Worm (Caenorhabditis elegans) whole organism, L1 larva: Measurements from ENCODE around the gene srxa-2.

ENCODE experiments used
- C34B4.2 ChIP-seq: sonication (generic microtip); optimal IDR thresholded peaks from 2 replicates; lab custom pipeline; 2017; ENCODE audit warnings: mild to moderate bottlenecking, missing genetic modification characterization, missing compliant biosample characterization
- F16B12.6 ChIP-seq: fragments of 150-350 bp; optimal IDR thresholded peaks from 2 replicates; lab custom pipeline; 2014; ENCODE audit warnings: missing biosample characterization, missing genetic modification characterization
- aha-1 ChIP-seq: fragments of 150-350 bp; optimal IDR thresholded peaks from 2 replicates; lab custom pipeline; 2014; ENCODE audit warnings: missing biosample characterization, missing genetic modification characterization
- alr-1 ChIP-seq: fragments of 200-800 bp; sonication (Bioruptor generic); optimal IDR thresholded peaks from 2 replicates; lab custom pipeline; 2018; ENCODE audit warnings: borderline replicate concordance, mild to moderate bottlenecking, missing genetic modification characterization, missing compliant biosample characterization
- ama-1 ChIP-seq: fragments of 150-350 bp; optimal IDR thresholded peaks from 2 replicates; lab custom pipeline; 2014
- blmp-1 ChIP-seq: fragments of 150-350 bp; optimal IDR thresholded peaks from 2 replicates; lab custom pipeline; 2014; ENCODE audit warnings: missing biosample characterization, missing genetic modification characterization
- ceh-63 ChIP-seq: fragments of 200-800 bp; sonication (Bioruptor generic); optimal IDR thresholded peaks from 2 replicates; lab custom pipeline; 2018; ENCODE audit warnings: mild to moderate bottlenecking, missing genetic modification characterization, missing compliant biosample characterization
- ceh-90 ChIP-seq: sonication (generic microtip); optimal IDR thresholded peaks from 2 replicates; lab custom pipeline; 2016; ENCODE audit warnings: missing genetic modification characterization, missing compliant biosample characterization
- ces-1 ChIP-seq: fragments of 150-350 bp; optimal IDR thresholded peaks from 2 replicates; lab custom pipeline; 2014; ENCODE audit warnings: missing biosample characterization, missing genetic modification reagents, missing genetic modification characterization
- dpl-1 ChIP-seq, 3 experiments: fragments of 150-350 bp in 2 of 3; sonication (generic microtip) in 1 of 3; optimal IDR thresholded peaks; 2 replicates each; lab custom pipeline; 2014 to 2017; ENCODE audit warnings: missing biosample characterization in 3 of 3, missing genetic modification characterization in 3 of 3, missing genetic modification reagents in 3 of 3
- dsc-1 ChIP-seq: sonication (generic microtip); optimal IDR thresholded peaks from 2 replicates; lab custom pipeline; 2016; ENCODE audit warnings: mild to moderate bottlenecking, missing genetic modification characterization, missing compliant biosample characterization
- efl-1 ChIP-seq, 4 experiments: fragments of 150-350 bp; optimal IDR thresholded peaks in 3 of 4; peaks in 1 of 4; 1 replicate in 1 of 4; 2 replicates in 3 of 4; lab custom pipeline; 2014; ENCODE audit warnings: missing biosample characterization in 2 of 4, missing genetic modification characterization in 2 of 4, missing genetic modification reagents in 2 of 4
- efl-3 ChIP-seq: fragments of 200-800 bp; sonication (Bioruptor generic); optimal IDR thresholded peaks from 2 replicates; lab custom pipeline; 2018; ENCODE audit warnings: mild to moderate bottlenecking, missing genetic modification characterization, missing compliant biosample characterization
- elt-2 ChIP-seq: sonication (generic microtip); optimal IDR thresholded peaks from 2 replicates; lab custom pipeline; 2016; ENCODE audit warnings: missing genetic modification characterization, mild to moderate bottlenecking, inconsistent platforms, missing compliant biosample characterization, missing genetic modification reagents
- elt-3 ChIP-seq, 6 experiments: fragments of 150-350 bp in 1 of 6; sonication (generic microtip); optimal IDR thresholded peaks; 2 replicates each; lab custom pipeline; 2017 to 2018; ENCODE audit warnings: missing biosample characterization in 6 of 6, missing genetic modification characterization in 6 of 6, inconsistent platforms in 1 of 6
- fkh-10 ChIP-seq: sonication (generic microtip); optimal IDR thresholded peaks from 2 replicates; lab custom pipeline; 2017; ENCODE audit warnings: missing biosample characterization, missing genetic modification reagents, missing genetic modification characterization
- fkh-4 ChIP-seq: sonication (generic microtip); optimal IDR thresholded peaks from 2 replicates; lab custom pipeline; 2016; ENCODE audit warnings: missing compliant biosample characterization, missing genetic modification characterization, borderline replicate concordance
- fkh-8 ChIP-seq: sonication (generic microtip); optimal IDR thresholded peaks from 2 replicates; lab custom pipeline; 2016; ENCODE audit warnings: mild to moderate bottlenecking, missing genetic modification characterization, missing compliant biosample characterization
- irx-1 ChIP-seq: sonication (generic microtip); optimal IDR thresholded peaks from 2 replicates; lab custom pipeline; 2016; ENCODE audit warnings: missing genetic modification characterization, missing compliant biosample characterization
- lin-13 ChIP-seq: fragments of 150-350 bp; optimal IDR thresholded peaks from 2 replicates; lab custom pipeline; 2014; ENCODE audit warnings: missing biosample characterization, missing genetic modification reagents, missing genetic modification characterization
- lin-14 ChIP-seq: fragments of 200-800 bp; sonication (Bioruptor generic); optimal IDR thresholded peaks from 2 replicates; lab custom pipeline; 2018; ENCODE audit warnings: mild to moderate bottlenecking, missing genetic modification characterization, moderate library complexity, missing compliant biosample characterization
- lin-35 ChIP-seq, 2 experiments: fragments of 150-350 bp; optimal IDR thresholded peaks; 2 replicates each; lab custom pipeline; 2014; ENCODE audit warnings: missing biosample characterization in 2 of 2, missing genetic modification characterization in 2 of 2, missing genetic modification reagents in 2 of 2
- lin-39 ChIP-seq: fragments of 150-350 bp; optimal IDR thresholded peaks from 2 replicates; lab custom pipeline; 2014; ENCODE audit warnings: missing biosample characterization, missing genetic modification reagents, missing genetic modification characterization
- lsy-2 ChIP-seq, 2 experiments: fragments of 150-350 bp; optimal IDR thresholded peaks; 2 replicates each; lab custom pipeline; 2014; ENCODE audit warnings: missing biosample characterization in 2 of 2, missing genetic modification characterization in 2 of 2
- mdl-1 ChIP-seq, 2 experiments: fragments of 150-350 bp; optimal IDR thresholded peaks; 2 replicates each; lab custom pipeline; 2014 to 2017; ENCODE audit warnings: missing biosample characterization in 2 of 2, missing genetic modification characterization in 2 of 2, inconsistent platforms in 1 of 2
- mef-2 ChIP-seq: fragments of 150-350 bp; optimal IDR thresholded peaks from 2 replicates; lab custom pipeline; 2014; ENCODE audit warnings: missing biosample characterization, missing genetic modification characterization
- nhr-19 ChIP-seq: fragments of 200-800 bp; sonication (Bioruptor generic); conservative IDR thresholded peaks from 2 replicates; pipeline ENCODE4 v1.3.6; 2022; ENCODE audit warnings: missing genetic modification characterization, missing compliant biosample characterization
- nhr-47 ChIP-seq: sonication (generic microtip); optimal IDR thresholded peaks from 2 replicates; lab custom pipeline; 2016; ENCODE audit warnings: mild to moderate bottlenecking, missing genetic modification characterization, moderate library complexity, missing compliant biosample characterization
- nhr-77 ChIP-seq: fragments of 150-350 bp; optimal IDR thresholded peaks from 2 replicates; lab custom pipeline; 2014; ENCODE audit warnings: missing biosample characterization, missing genetic modification characterization
- nhr-85 ChIP-seq: sonication (generic microtip); peaks from one replicate; lab custom pipeline; 2016; ENCODE audit warnings: missing genetic modification characterization, inconsistent platforms, missing compliant biosample characterization
- nhr-90 ChIP-seq: sonication (generic microtip); optimal IDR thresholded peaks from 2 replicates; lab custom pipeline; 2016; ENCODE audit warnings: mild to moderate bottlenecking, missing genetic modification characterization, missing compliant biosample characterization; ENCODE audit not compliant: poor library complexity
- pqm-1 ChIP-seq: sonication (generic microtip); optimal IDR thresholded peaks from 3 replicates; lab custom pipeline; 2017; ENCODE audit warnings: missing biosample characterization, missing genetic modification characterization
- rnt-1 ChIP-seq: sonication (generic microtip); optimal IDR thresholded peaks from 2 replicates; lab custom pipeline; 2016; ENCODE audit warnings: mild to moderate bottlenecking, missing genetic modification characterization, moderate library complexity, missing compliant biosample characterization
- skn-1 ChIP-seq: fragments of 150-350 bp; optimal IDR thresholded peaks from 2 replicates; lab custom pipeline; 2014; ENCODE audit warnings: missing biosample characterization, missing genetic modification characterization
- snpc-4 ChIP-seq: fragments of 150-350 bp; optimal IDR thresholded peaks from 2 replicates; lab custom pipeline; 2014; ENCODE audit warnings: missing biosample characterization, missing genetic modification characterization
- swsn-7 ChIP-seq: sonication (generic microtip); optimal IDR thresholded peaks from 2 replicates; lab custom pipeline; 2016; ENCODE audit warnings: missing genetic modification characterization, missing compliant biosample characterization
- unc-130 ChIP-seq: fragments of 150-350 bp; optimal IDR thresholded peaks from 2 replicates; lab custom pipeline; 2017; ENCODE audit warnings: missing biosample characterization, missing genetic modification characterization, inconsistent platforms
- unc-62 ChIP-seq: fragments of 150-350 bp; optimal IDR thresholded peaks from 2 replicates; lab custom pipeline; 2014; ENCODE audit warnings: missing biosample characterization, missing genetic modification reagents, missing genetic modification characterization
- unc-86 ChIP-seq: sonication (generic microtip); optimal IDR thresholded peaks from 2 replicates; lab custom pipeline; 2016; ENCODE audit warnings: missing genetic modification characterization, missing compliant biosample characterization
- unc-98 ChIP-seq: fragments of 200-800 bp; sonication (Bioruptor generic); IDR thresholded peaks from 2 replicates; pipeline ENCODE4 v1.3.6; 2022; ENCODE audit warnings: missing genetic modification characterization, missing compliant biosample characterization
- vab-15 ChIP-seq: sonication (generic microtip); optimal IDR thresholded peaks from 2 replicates; lab custom pipeline; 2017; ENCODE audit warnings: missing genotype, mild to moderate bottlenecking, missing genetic modification characterization, missing compliant biosample characterization
- xbp-1 ChIP-seq: sonication (generic microtip); optimal IDR thresholded peaks from 2 replicates; lab custom pipeline; 2016; ENCODE audit warnings: missing genetic modification characterization, missing compliant biosample characterization
- zip-4 ChIP-seq: fragments of 200-800 bp; sonication (Bioruptor generic); optimal IDR thresholded peaks from 2 replicates; lab custom pipeline; 2018; ENCODE audit warnings: mild to moderate bottlenecking, missing genetic modification characterization, moderate library complexity, missing compliant biosample characterization

Gene srxa-2

ce11 chrIV:9408004-9408403 lies 15.2 kb upstream of the srxa-2 start, which contains the start of gene F56D5.5:
Gene F56D5.5 (minus strand): TSS chrIV:9408104.
- TF ChIP-seq skn-1 (tag; lab: Kevin White, UChicago) (no peak), ces-1 (no peak)

DNA sequence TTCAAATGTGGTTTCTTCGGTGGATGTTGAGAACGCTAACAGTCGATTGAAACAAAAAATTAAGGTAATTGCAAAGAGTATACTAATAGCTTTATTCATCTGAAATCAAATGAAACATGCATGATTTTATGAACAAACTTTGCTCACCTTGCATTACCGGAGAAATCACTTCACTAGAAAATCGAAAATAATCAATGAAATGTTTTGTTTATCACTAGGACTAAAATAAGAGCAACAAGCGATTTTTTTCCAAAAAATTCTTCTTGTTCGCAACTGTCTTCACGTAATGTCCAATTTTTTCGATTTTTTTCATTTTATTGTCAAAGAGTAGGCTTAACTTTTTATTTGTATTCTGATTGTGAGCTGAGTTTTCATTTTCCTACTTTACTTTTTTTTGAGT lies 787 bp upstream of the srxa-2 start, which contains the start of gene F56D5.9:
F56D5.9 (minus strand) TSS at position 101 of the 400 bp plus-strand sequence.
- TF ChIP-seq unc-62 (GFP tag; lab: Kevin White, UChicago) (no peak), vab-15 (tag; lab: Kevin White, UChicago) (no peak), efl-1 (optimal IDR thresholded peaks at IDR 0.05; lab: Kevin White, UChicago) (no peak), efl-1 (GFP tag; optimal IDR thresholded peaks at IDR 0.05 in 1 of 2; lab: Kevin White, UChicago) (peak in 1 of 2 experiments; percentile 62)
- TF ChIP-seq, all 84 proteins: peak for 1

ce11 chrIV:9427959-9428358 lies 4.8 kb downstream of the srxa-2 start, which contains the start of gene F59B8.1:
Gene F59B8.1 (plus strand): TSS chrIV:9428259.
- no peak for TF ChIP-seq alr-1 (tag; lab: Kevin White, UChicago)

DNA sequence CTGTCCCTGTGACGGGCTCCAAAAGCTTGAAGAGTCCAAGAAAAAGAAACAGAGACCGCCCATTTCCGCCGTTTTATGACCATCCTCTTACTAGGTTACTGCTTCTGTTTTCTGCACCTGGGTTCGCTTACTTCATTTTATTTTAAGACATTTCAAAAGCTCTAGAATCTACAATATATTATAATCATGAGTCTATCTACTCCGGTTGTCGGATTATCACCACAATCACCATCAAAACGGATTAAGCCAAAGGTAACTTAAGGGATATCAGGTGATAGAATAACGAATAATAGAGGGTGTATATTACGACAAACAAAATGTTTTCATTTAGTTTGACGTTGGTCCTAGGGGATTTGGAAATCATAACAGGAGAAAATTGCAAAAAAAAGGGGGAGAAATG lies 9.1 kb downstream of the srxa-2 start:
- TF ChIP-seq fkh-4 (tag; lab: Kevin White, UChicago) (no peak), lin-35 (GFP tag; optimal IDR thresholded peaks at IDR 0.05; lab: Kevin White, UChicago) (no peak), ceh-63 (no peak), blmp-1 (tag; lab: Kevin White, UChicago) (no peak), efl-1 (optimal IDR thresholded peaks at IDR 0.05; lab: Kevin White, UChicago) (no peak), efl-1 (GFP tag; optimal IDR thresholded peaks at IDR 0.05 in 1 of 2; lab: Kevin White, UChicago) (peak in 1 of 2 experiments; percentile 65), unc-98 (GFP tag; lab: Robert Waterston, UW) (no peak), lsy-2 (tag; optimal IDR thresholded peaks at IDR 0.05; lab: Kevin White, UChicago) (no peak), nhr-77 (tag; lab: Kevin White, UChicago) (no peak), swsn-7 (tag; lab: Kevin White, UChicago) (no peak), mdl-1 (tag; optimal IDR thresholded peaks at IDR 0.05; lab: Kevin White, UChicago) (no peak), dsc-1 (tag; lab: Kevin White, UChicago) (peak; percentile 73), fkh-8 (tag; lab: Kevin White, UChicago) (peak; percentile 6), unc-86 (tag; lab: Kevin White, UChicago) (no peak), pqm-1 (tag; lab: Kevin White, UChicago) (no peak)
- TF ChIP-seq, all 84 proteins: peak for 3

- TF ChIP-seq irx-1 (tag; lab: Kevin White, UChicago) (no peak), mef-2 (tag; lab: Kevin White, UChicago) (no peak), skn-1 (tag; lab: Kevin White, UChicago) (no peak), snpc-4 (tag; lab: Kevin White, UChicago) (no peak), rnt-1 (tag; lab: Kevin White, UChicago) (no peak), lin-39 (tag; lab: Kevin White, UChicago) (no peak), unc-130 (tag; lab: Kevin White, UChicago) (no peak), nhr-90 (tag; lab: Kevin White, UChicago) (peak; percentile 71), zip-4 (GFP tag; lab: Kevin White, UChicago) (no peak), lin-13 (GFP tag; lab: Kevin White, UChicago) (no peak), aha-1 (tag; lab: Kevin White, UChicago) (no peak), unc-62 (GFP tag; lab: Kevin White, UChicago) (no peak), xbp-1 (tag; lab: Kevin White, UChicago) (no peak), F16B12.6 (no peak), nhr-19 (GFP tag; lab: Robert Waterston, UW) (peak; percentile 56), C34B4.2 (tag; lab: Kevin White, UChicago) (no peak), lsy-2 (tag; optimal IDR thresholded peaks at IDR 0.05; lab: Kevin White, UChicago) (peak in 1 of 2 experiments; percentile 45), elt-2 (tag; lab: Kevin White, UChicago) (peak; percentile 29), nhr-85 (peak; percentile 75), fkh-10 (no peak), dpl-1 (GFP tag; optimal IDR thresholded peaks at IDR 0.05; lab: Kevin White, UChicago) (no peak), ces-1 (no peak), lin-14 (GFP tag; lab: Kevin White, UChicago) (no peak), ama-1 (peak; percentile 80), nhr-47 (tag; lab: Kevin White, UChicago) (peak; percentile 8), elt-3 (tag; optimal IDR thresholded peaks at IDR 0.05; lab: Kevin White, UChicago) (peak in 1 of 6 experiments; percentile 22), pqm-1 (tag; lab: Kevin White, UChicago) (no peak), ceh-90 (tag; lab: Kevin White, UChicago) (no peak), efl-3 (GFP tag; lab: Kevin White, UChicago) (no peak)
These were observed 15.6 kb downstream of the srxa-2 start for ce11 chrIV:9438753-9439152.
